Fruit fly (Drosophila melanogaster) whole organism, embryonic: ENCODE data around the gene Or9a.
A peak's percentile ranks its signal among the peaks of the same experiment; 100 is the strongest.

Experiments
- Atf6 ChIP-seq: fragments of 200-800 bp; sonication (Bioruptor generic); IDR thresholded peaks from 2 replicates; pipeline ENCODE4 v1.3.6; 2022; ENCODE audit warnings: missing biosample characterization, missing genetic modification characterization
- CG10147 ChIP-seq: fragments of 200-800 bp; sonication (Bioruptor generic); optimal IDR thresholded peaks from 2 replicates; lab custom pipeline; 2019; ENCODE audit warnings: missing biosample characterization, mild to moderate bottlenecking, missing genetic modification characterization, moderate library complexity
- CG10366 ChIP-seq: fragments of 200-800 bp; sonication (Bioruptor generic); IDR thresholded peaks from 2 replicates; pipeline ENCODE4 v1.3.6; 2022; ENCODE audit warnings: missing biosample characterization, missing genetic modification characterization
- CG10654 ChIP-seq: fragments of 200-800 bp; sonication (Bioruptor generic); optimal IDR thresholded peaks from 2 replicates; lab custom pipeline; 2016; ENCODE audit warnings: missing biosample characterization, missing genetic modification characterization
- CG11085 ChIP-seq: fragments of 200-800 bp; sonication (Bioruptor generic); IDR thresholded peaks from 2 replicates; pipeline ENCODE4 v1.3.6; 2022; ENCODE audit warnings: missing biosample characterization, missing genetic modification characterization
- CG12071 ChIP-seq: fragments of 200-800 bp; sonication (Bioruptor generic); optimal IDR thresholded peaks from 3 replicates; lab custom pipeline; 2018; ENCODE audit warnings: missing biosample characterization, mild to moderate bottlenecking, missing genetic modification characterization
- CG12659 ChIP-seq: fragments of 200-800 bp; sonication (Bioruptor generic); optimal IDR thresholded peaks from 3 replicates; lab custom pipeline; 2017; ENCODE audit warnings: mild to moderate bottlenecking, missing biosample characterization, missing genetic modification reagents, missing genetic modification characterization
- CG18262 ChIP-seq: fragments of 200-800 bp; optimal IDR thresholded peaks from 3 replicates; lab custom pipeline; 2019; ENCODE audit warnings: missing biosample characterization, mild to moderate bottlenecking, missing genetic modification characterization, moderate library complexity
- CG34224 ChIP-seq: fragments of 200-800 bp; sonication (Bioruptor generic); IDR thresholded peaks from 3 replicates; pipeline ENCODE4 v1.3.6; 2022; ENCODE audit warnings: missing biosample characterization, missing genetic modification characterization; ENCODE audit not compliant: partially characterized antibody
- CG43689 ChIP-seq: fragments of 200-800 bp; sonication (Bioruptor generic); IDR thresholded peaks from 2 replicates; pipeline ENCODE4 v1.3.6; 2022; ENCODE audit warnings: missing biosample characterization, missing genetic modification characterization
- CG9876 ChIP-seq: fragments of 200-800 bp; sonication (Bioruptor generic); optimal IDR thresholded peaks from 2 replicates; lab custom pipeline; 2016; ENCODE audit warnings: missing biosample characterization, missing genetic modification characterization
- Camta ChIP-seq: fragments of 200-800 bp; sonication (Bioruptor generic); optimal IDR thresholded peaks from 2 replicates; lab custom pipeline; 2016; ENCODE audit warnings: missing biosample characterization, missing genetic modification characterization
- Dip2 ChIP-seq: fragments of 200-800 bp; sonication (Bioruptor generic); IDR thresholded peaks from 2 replicates; pipeline ENCODE4 v1.3.6; 2022; ENCODE audit warnings: missing biosample characterization, missing genetic modification characterization
- E2f1 ChIP-seq: fragments of 200-800 bp; sonication (Bioruptor generic); IDR thresholded peaks from 2 replicates; pipeline ENCODE4 v1.3.6; 2022; ENCODE audit warnings: missing biosample characterization, missing genetic modification characterization
- H15 ChIP-seq: fragments of 200-800 bp; sonication (Bioruptor generic); IDR thresholded peaks from 3 replicates; pipeline ENCODE4 v1.3.6; 2022; ENCODE audit warnings: missing biosample characterization, missing genetic modification characterization
- H2.0 ChIP-seq: fragments of 200-800 bp; sonication (Bioruptor generic); IDR thresholded peaks from 2 replicates; pipeline ENCODE4 v1.3.6; 2022; ENCODE audit warnings: missing biosample characterization, missing genetic modification characterization
- HLH54F ChIP-seq: fragments of 200-800 bp; sonication (Bioruptor generic); optimal IDR thresholded peaks from 3 replicates; lab custom pipeline; 2016; ENCODE audit warnings: missing biosample characterization, missing genetic modification characterization
- Oaz ChIP-seq: fragments of 200-800 bp; sonication (Bioruptor generic); IDR thresholded peaks from 2 replicates; pipeline ENCODE4 v1.3.6; 2022; ENCODE audit warnings: missing biosample characterization, missing genetic modification characterization
- Pdp1 ChIP-seq, 2 experiments: fragments of 200-800 bp; sonication (Bioruptor generic); optimal IDR thresholded peaks; 3 replicates each; lab custom pipeline; 2016; ENCODE audit warnings: missing biosample characterization in 2 of 2, missing genetic modification characterization in 2 of 2, mild to moderate bottlenecking in 1 of 2, moderate library complexity in 1 of 2
- Sox100B ChIP-seq: fragments of 200-800 bp; sonication (Bioruptor generic); optimal IDR thresholded peaks from 3 replicates; lab custom pipeline; 2018; ENCODE audit warnings: missing biosample characterization, mild to moderate bottlenecking, missing genetic modification characterization
- Stat92E ChIP-seq, 3 experiments: fragments of >200 bp in 2 of 3; fragments of 200-800 bp in 1 of 3; sonication (Bioruptor generic) in 1 of 3; optimal IDR thresholded peaks; 2 replicates each; lab custom pipeline; 2017 to 2019; ENCODE audit warnings: missing biosample characterization in 3 of 3, missing genetic modification characterization in 3 of 3, mild to moderate bottlenecking in 1 of 3, moderate library complexity in 1 of 3
- Tbp ChIP-seq: fragments of >200 bp; optimal IDR thresholded peaks from 2 replicates; lab custom pipeline; 2018; ENCODE audit warnings: missing biosample characterization, missing genetic modification characterization
- ab ChIP-seq: fragments of 200-800 bp; sonication (Bioruptor generic); optimal IDR thresholded peaks from 2 replicates; lab custom pipeline; 2016; ENCODE audit warnings: missing biosample characterization, missing genetic modification characterization
- ap ChIP-seq: fragments of 200-800 bp; sonication (Bioruptor generic); IDR thresholded peaks from 2 replicates; pipeline ENCODE4 v1.3.6; 2022; ENCODE audit warnings: missing biosample characterization, missing genetic modification characterization
- bab2 ChIP-seq: fragments of 200-800 bp; sonication (Bioruptor generic); optimal IDR thresholded peaks from 2 replicates; lab custom pipeline; 2016; ENCODE audit warnings: missing biosample characterization, missing genetic modification characterization
- bbx ChIP-seq: fragments of 200-800 bp; sonication (Bioruptor generic); IDR thresholded peaks from 2 replicates; pipeline ENCODE4 v1.3.6; 2022; ENCODE audit warnings: missing biosample characterization, missing genetic modification characterization; ENCODE audit not compliant: partially characterized antibody
- bcd ChIP-seq: fragments of 200-800 bp; sonication (Bioruptor generic); optimal IDR thresholded peaks from 2 replicates; lab custom pipeline; 2017; ENCODE audit warnings: missing biosample characterization, mild to moderate bottlenecking, missing genetic modification characterization
- cato ChIP-seq: fragments of 200-800 bp; sonication (Bioruptor generic); optimal IDR thresholded peaks from 2 replicates; lab custom pipeline; 2016; ENCODE audit warnings: missing biosample characterization, missing genetic modification characterization, borderline replicate concordance
- chn ChIP-seq: fragments of 200-800 bp; sonication (Bioruptor generic); optimal IDR thresholded peaks from 2 replicates; lab custom pipeline; 2016; ENCODE audit warnings: missing biosample characterization, missing genetic modification characterization
- ci ChIP-seq: fragments of 200-800 bp; sonication (Bioruptor generic); IDR thresholded peaks from 3 replicates; pipeline ENCODE4 v1.3.6; 2022; ENCODE audit warnings: missing biosample characterization, missing genetic modification characterization
- crol ChIP-seq: fragments of 200-800 bp; sonication (Bioruptor generic); IDR thresholded peaks from 2 replicates; pipeline ENCODE4 v1.3.6; 2022; ENCODE audit warnings: missing biosample characterization, missing genetic modification characterization
- danr ChIP-seq: fragments of 200-800 bp; sonication (Bioruptor generic); IDR thresholded peaks from 2 replicates; pipeline ENCODE4 v1.3.6; 2022; ENCODE audit warnings: missing biosample characterization, missing genetic modification characterization
- dm ChIP-seq: fragments of 200-800 bp; sonication (Bioruptor generic); optimal IDR thresholded peaks from 3 replicates; lab custom pipeline; 2016; ENCODE audit warnings: missing biosample characterization, missing genetic modification characterization
- dpn ChIP-seq, 2 experiments: fragments of 200-800 bp; sonication (Bioruptor generic); optimal IDR thresholded peaks; 3 replicates each; lab custom pipeline; 2016; ENCODE audit warnings: missing biosample characterization in 2 of 2, missing genetic modification characterization in 2 of 2
- eve ChIP-seq, 2 experiments: fragments of >200 bp; optimal IDR thresholded peaks; 2 replicates each; lab custom pipeline; 2017; ENCODE audit warnings: missing biosample characterization in 2 of 2, missing genetic modification characterization in 2 of 2
- fd102C ChIP-seq: fragments of 200-800 bp; sonication (Bioruptor generic); optimal IDR thresholded peaks from 2 replicates; lab custom pipeline; 2018; ENCODE audit warnings: missing biosample characterization, mild to moderate bottlenecking, missing genetic modification characterization, moderate library complexity
- gce ChIP-seq: fragments of 200-800 bp; sonication (Bioruptor generic); IDR thresholded peaks from 3 replicates; pipeline ENCODE4 v1.3.6; 2022; ENCODE audit warnings: missing biosample characterization, missing genetic modification characterization
- gcm ChIP-seq: fragments of 200-800 bp; sonication (Bioruptor generic); optimal IDR thresholded peaks from 2 replicates; lab custom pipeline; 2019; ENCODE audit warnings: missing biosample characterization, mild to moderate bottlenecking, missing genetic modification characterization, moderate library complexity
- gem ChIP-seq: fragments of 200-800 bp; sonication (Bioruptor generic); optimal IDR thresholded peaks from 2 replicates; lab custom pipeline; 2019; ENCODE audit warnings: missing biosample characterization, mild to moderate bottlenecking, missing genetic modification characterization, moderate library complexity
- kah ChIP-seq: fragments of 200-800 bp; sonication (Bioruptor generic); optimal IDR thresholded peaks from 2 replicates; lab custom pipeline; 2018; ENCODE audit warnings: missing biosample characterization, mild to moderate bottlenecking, missing genetic modification characterization
- maf-S ChIP-seq: fragments of 200-800 bp; sonication (Bioruptor generic); optimal IDR thresholded peaks from 2 replicates; lab custom pipeline; 2016; ENCODE audit warnings: missing biosample characterization, missing genetic modification characterization
- nerfin-2 ChIP-seq: fragments of 200-800 bp; sonication (Bioruptor generic); IDR thresholded peaks from 2 replicates; pipeline ENCODE4 v1.3.6; 2022; ENCODE audit warnings: missing biosample characterization, missing genetic modification characterization; ENCODE audit not compliant: partially characterized antibody
- pum ChIP-seq: fragments of 200-800 bp; sonication (Bioruptor generic); optimal IDR thresholded peaks from 2 replicates; lab custom pipeline; 2016; ENCODE audit warnings: missing biosample characterization, missing genetic modification characterization
- repo ChIP-seq: fragments of 200-800 bp; sonication (Bioruptor generic); optimal IDR thresholded peaks from 2 replicates; lab custom pipeline; 2016; ENCODE audit warnings: missing biosample characterization, missing genetic modification characterization
- row ChIP-seq: fragments of 200-800 bp; sonication (Bioruptor generic); IDR thresholded peaks from 3 replicates; pipeline ENCODE4 v1.3.6; 2022; ENCODE audit warnings: missing biosample characterization, missing genetic modification characterization
- run ChIP-seq: fragments of 200-800 bp; sonication (Bioruptor generic); optimal IDR thresholded peaks from 3 replicates; lab custom pipeline; 2018; ENCODE audit warnings: missing biosample characterization, mild to moderate bottlenecking, missing genetic modification characterization
- sc ChIP-seq, 3 experiments: fragments of >200 bp in 2 of 3; fragments of 200-800 bp in 1 of 3; sonication (Bioruptor generic) in 1 of 3; optimal IDR thresholded peaks; 2 replicates in 2 of 3; 3 replicates in 1 of 3; lab custom pipeline; 2017; ENCODE audit warnings: mild to moderate bottlenecking in 1 of 3, missing biosample characterization in 1 of 3, missing genetic modification characterization in 1 of 3, missing genetic modification reagents in 1 of 3
- toy ChIP-seq: fragments of 200-800 bp; sonication (Bioruptor generic); IDR thresholded peaks from 2 replicates; pipeline ENCODE4 v1.3.6; 2022; ENCODE audit warnings: missing biosample characterization, missing genetic modification characterization
- trem ChIP-seq: fragments of 200-800 bp; optimal IDR thresholded peaks from 3 replicates; lab custom pipeline; 2019; ENCODE audit warnings: missing biosample characterization, mild to moderate bottlenecking, missing genetic modification characterization, moderate library complexity
- z ChIP-seq: fragments of 200-800 bp; sonication (Bioruptor generic); IDR thresholded peaks from 3 replicates; pipeline ENCODE4 v1.3.6; 2022; ENCODE audit warnings: missing biosample characterization, missing genetic modification characterization

Or9a gene

DNA sequence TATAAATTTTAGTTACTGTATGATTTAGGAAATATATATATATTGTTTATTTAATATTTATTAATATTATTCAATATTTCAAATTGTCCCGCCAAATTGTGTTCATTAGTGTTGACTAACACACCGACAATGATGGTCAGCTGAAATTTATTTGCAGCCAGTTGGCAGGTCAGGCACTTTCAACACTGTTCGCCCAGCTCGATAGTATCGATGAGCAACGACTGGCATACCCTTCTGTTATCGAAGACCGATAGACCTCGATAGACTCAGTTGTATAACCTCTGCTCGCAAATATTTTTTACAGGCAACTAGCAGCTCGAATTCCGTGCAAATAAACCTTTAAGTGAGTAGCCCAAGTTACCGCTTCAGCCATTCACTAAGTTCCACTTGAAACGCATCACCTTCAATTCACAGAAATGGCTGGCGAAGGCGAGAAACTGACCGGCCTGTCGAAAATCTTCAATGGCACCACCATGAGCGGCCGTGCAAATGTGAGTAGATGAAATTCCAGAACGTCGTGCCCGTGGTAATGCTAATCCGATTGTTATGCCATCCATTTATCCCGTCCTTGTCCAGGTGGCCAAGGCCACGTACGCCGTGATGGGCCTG, 1.1 kb upstream of the Or9a start, which contains the start of gene Neb-cGP (continued):
- no peak for TF ChIP-seq danr (GFP tag; lab: Robert Waterston, UW)
- TF ChIP-seq dm: peak; percentile 44
- TF ChIP-seq gem (tag; lab: Kevin White, UChicago): peak; percentile 39
- TF ChIP-seq CG11085 (GFP tag; lab: Robert Waterston, UW): peak; percentile 71
- peak; percentile 60 for TF ChIP-seq CG10654 (GFP tag; lab: Kevin White, UChicago)
- TF ChIP-seq z (GFP tag; lab: Robert Waterston, UW): no peak
- peak; percentile 73 for TF ChIP-seq HLH54F (GFP tag; lab: Kevin White, UChicago)
- TF ChIP-seq nerfin-2 (GFP tag; lab: Robert Waterston, UW): peak; percentile 91
- peak; percentile 56 for TF ChIP-seq bcd (GFP tag; lab: Kevin White, UChicago)
- peak; percentile 35 for TF ChIP-seq repo
- TF ChIP-seq Tbp (GFP tag; lab: Kevin White, UChicago): no peak
- no peak for TF ChIP-seq Oaz (GFP tag; lab: Robert Waterston, UW)
- peak; percentile 40 for TF ChIP-seq CG9876
- TF ChIP-seq dpn (GFP tag; optimal IDR thresholded peaks at IDR 0.05; lab: Kevin White, UChicago): peak; percentile 69 to 79
- no peak for TF ChIP-seq gce (GFP tag; lab: Robert Waterston, UW)
- peak; percentile 7 for TF ChIP-seq cato
- TF ChIP-seq kah (GFP tag; lab: Kevin White, UChicago): no peak
- peak; percentile 72; the same call in 2 of the 3 replicates for TF ChIP-seq ci (GFP tag; lab: Robert Waterston, UW)
- TF ChIP-seq Pdp1 (GFP tag; optimal IDR thresholded peaks at IDR 0.05; lab: Kevin White, UChicago): peak; percentile 31 to 99
- peak; percentile 34 for TF ChIP-seq CG10147 (GFP tag; lab: Kevin White, UChicago)
- peak; percentile 43 for TF ChIP-seq pum
- TF ChIP-seq ap: no peak
- no peak for TF ChIP-seq toy (GFP tag; lab: Robert Waterston, UW)
- TF ChIP-seq CG18262 (tag; lab: Kevin White, UChicago): peak; percentile 36
- no peak for TF ChIP-seq fd102C (GFP tag; lab: Kevin White, UChicago)
- peak; percentile 16 for TF ChIP-seq Camta (GFP tag; lab: Kevin White, UChicago)
- peak; percentile 100 for TF ChIP-seq trem
- no peak for TF ChIP-seq crol (GFP tag; lab: Robert Waterston, UW)
- TF ChIP-seq eve (GFP tag; optimal IDR thresholded peaks at IDR 0.05; lab: Kevin White, UChicago): no peak
- TF ChIP-seq row (GFP tag; lab: Robert Waterston, UW): peak; percentile 31; the same call in 2 of the 3 replicates
- 0 out of 2 replicates have a peak, but pooled peaks have one; percentile 17 for TF ChIP-seq H2.0 (GFP tag; lab: Robert Waterston, UW)
- TF ChIP-seq chn (GFP tag; lab: Kevin White, UChicago): peak; percentile 33
- TF ChIP-seq CG12659 (GFP tag; lab: Kevin White, UChicago): peak; percentile 81
- peak in 1 of 3 experiments; percentile 45 for TF ChIP-seq Stat92E (GFP tag; optimal IDR thresholded peaks at IDR 0.05; lab: Kevin White, UChicago)
- peak; percentile 96 for TF ChIP-seq bbx (GFP tag; lab: Robert Waterston, UW)
- peak; percentile 19 for TF ChIP-seq bab2
- no peak for TF ChIP-seq sc (optimal IDR thresholded peaks at IDR 0.05; lab: Kevin White, UChicago)
- no peak for TF ChIP-seq sc (GFP tag; optimal IDR thresholded peaks at IDR 0.05; lab: Kevin White, UChicago)
- TF ChIP-seq E2f1: peak; percentile 34; the same call in 1 of the 2 replicates
- TF ChIP-seq Sox100B: no peak
- TF ChIP-seq H15 (GFP tag; lab: Robert Waterston, UW): no peak; the same call in 2 of the 3 replicates
- no peak for TF ChIP-seq ab (GFP tag; lab: Kevin White, UChicago)
- peak; percentile 96 for TF ChIP-seq CG34224 (GFP tag; lab: Robert Waterston, UW)
- no peak for TF ChIP-seq Dip2 (GFP tag; lab: Robert Waterston, UW)
- TF ChIP-seq CG12071 (GFP tag; lab: Kevin White, UChicago): peak; percentile 34
- TF ChIP-seq CG43689 (GFP tag; lab: Robert Waterston, UW): no peak
- TF ChIP-seq Atf6 (GFP tag; lab: Robert Waterston, UW): no peak
- TF ChIP-seq maf-S: peak; percentile 47
- TF ChIP-seq CG10366: peak; percentile 32
- TF ChIP-seq gcm (GFP tag; lab: Kevin White, UChicago): no peak
- TF ChIP-seq run (tag; lab: Kevin White, UChicago): no peak
